Worm (Caenorhabditis elegans): ENCODE data around the gene Y105C5B.25.

Gene Y105C5B.25

DNA sequence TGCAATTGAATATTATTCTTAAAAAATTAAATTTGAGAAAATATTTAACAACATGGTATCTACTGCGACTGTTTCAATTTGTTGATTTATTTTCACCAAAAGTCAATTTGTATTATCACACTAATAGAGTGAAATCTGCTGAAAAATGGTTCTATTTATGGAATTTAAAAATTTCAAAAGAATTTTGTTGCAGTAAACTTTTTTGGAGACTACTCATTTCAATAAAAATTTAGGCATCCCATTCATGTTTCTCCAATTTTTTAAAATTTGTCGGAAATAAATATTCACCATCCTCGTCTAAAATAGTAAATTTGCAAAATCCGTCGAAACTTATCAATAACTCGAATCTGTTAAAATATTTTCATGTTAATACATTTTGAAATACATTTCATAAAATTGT lies 39.1 kb upstream of the Y105C5B.25 start:
- 0 out of 2 replicates have a peak, but pooled peaks have one; percentile 20 for TF ChIP-seq snpc-1.2 (GFP tag; IDR thresholded peaks at IDR 0.05)
- no peak for TF ChIP-seq tra-1 (GFP tag; IDR thresholded peaks at IDR 0.05)

DNA sequence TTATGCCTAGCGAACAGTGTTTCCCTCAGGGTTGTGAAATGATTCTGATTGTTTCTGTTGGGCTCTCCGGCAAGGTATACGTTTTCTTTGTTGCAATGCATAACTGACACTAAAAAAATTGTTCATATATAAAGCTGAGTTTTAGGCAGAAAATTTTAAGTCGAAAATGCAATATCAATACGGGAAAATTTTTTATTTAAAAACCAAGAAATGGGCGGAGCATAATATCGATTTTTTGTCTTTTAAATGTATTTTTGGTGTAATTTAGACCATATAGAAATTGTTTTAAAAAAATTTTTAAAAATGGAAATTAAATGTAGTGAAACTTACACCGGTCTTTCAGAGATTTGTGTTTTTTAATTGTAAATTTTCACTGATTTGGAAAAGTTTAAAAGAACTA lies 37.6 kb upstream of the Y105C5B.25 start, which contains the start of gene Y105C5B.1413:
TSS of gene Y105C5B.1413 (minus strand) at position 101 of the 400 bp plus-strand sequence.
- TF ChIP-seq hlh-30 (tag; optimal IDR thresholded peaks at IDR 0.05; ENCODE audit: insufficient read depth), result no peak
- no peak for TF ChIP-seq snpc-1.2 (GFP tag; IDR thresholded peaks at IDR 0.05)
- TF ChIP-seq pha-4 (GFP tag; IDR thresholded peaks at IDR 0.05), result no peak
- no peak for TF ChIP-seq pha-4 (tag; optimal IDR thresholded peaks at IDR 0.05)
- TF ChIP-seq zfp-3 (GFP tag; conservative IDR thresholded peaks at IDR 0.05), result no peak
- no peak for TF ChIP-seq nhr-77 (tag; optimal IDR thresholded peaks at IDR 0.05)
- TF ChIP-seq unc-39 (tag; optimal IDR thresholded peaks at IDR 0.05), result no peak
- no peak for TF ChIP-seq ctbp-1 (GFP tag; IDR thresholded peaks at IDR 0.05)
- no peak for TF ChIP-seq hif-1 (tag; optimal IDR thresholded peaks at IDR 0.05)
- TF ChIP-seq fkh-10 (GFP tag; optimal IDR thresholded peaks at IDR 0.05), result no peak
- TF ChIP-seq F49E8.2 (tag; optimal IDR thresholded peaks at IDR 0.05; ENCODE audit: borderline replicate concordance), result no peak
- no peak for TF ChIP-seq dve-1 (tag; optimal IDR thresholded peaks at IDR 0.05; ENCODE audit: insufficient read depth)
- TF ChIP-seq madf-5 (GFP tag; IDR thresholded peaks at IDR 0.05), result no peak
- TF ChIP-seq daf-12 (tag; optimal IDR thresholded peaks at IDR 0.05), result no peak

DNA sequence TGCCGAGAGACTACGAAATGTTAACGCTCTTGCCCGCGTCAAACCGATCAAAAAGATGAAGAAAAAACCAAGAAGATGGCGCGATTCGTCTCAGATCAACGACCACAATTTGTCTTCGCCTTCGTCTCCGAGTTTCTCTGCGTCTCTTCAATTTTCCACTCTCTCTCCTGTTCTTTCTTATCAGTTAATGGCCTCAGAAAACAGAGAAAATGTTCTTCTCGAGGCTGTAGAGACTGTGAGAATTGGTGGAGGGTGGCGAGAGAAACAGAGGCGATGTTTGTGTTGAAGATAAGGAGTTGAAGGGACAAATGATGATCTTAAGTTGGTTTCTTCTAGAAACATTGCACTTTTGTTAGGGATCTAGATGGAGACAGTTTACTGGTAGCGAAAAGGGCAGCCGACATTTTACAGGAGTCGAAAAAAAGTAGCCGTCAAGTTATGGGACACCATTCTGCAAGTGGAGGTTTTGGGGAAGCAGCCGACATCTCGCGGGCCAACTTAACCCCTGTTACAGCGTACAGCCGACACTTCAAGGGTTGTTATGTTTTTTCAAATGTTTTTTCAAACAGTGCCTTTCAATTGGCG lies 34.0 kb upstream of the Y105C5B.25 start:
- TF ChIP-seq ZK337.2 (GFP tag; IDR thresholded peaks at IDR 0.05) (no peak), nhr-25 (tag; optimal IDR thresholded peaks at IDR 0.05; ENCODE audit: borderline replicate concordance, insufficient read depth) (peak; percentile 32), lin-13 (GFP tag; optimal IDR thresholded peaks at IDR 0.05) (peak; percentile 78), T26A8.4 (GFP tag; IDR thresholded peaks at IDR 0.05) (no peak), rbr-2 (tag; optimal IDR thresholded peaks at IDR 0.05) (peak; percentile 20), ztf-11 (tag; optimal IDR thresholded peaks at IDR 0.05) (no peak), madf-9 (GFP tag; conservative IDR thresholded peaks at IDR 0.05) (no peak), snpc-4 (tag; optimal IDR thresholded peaks at IDR 0.05) (peak; percentile 53), dpl-1 (GFP tag; optimal IDR thresholded peaks at IDR 0.05) (peak; percentile 17), duxl-1 (tag; optimal IDR thresholded peaks at IDR 0.05; ENCODE audit: poor library complexity) (peak; percentile 68), ama-1 (optimal IDR thresholded peaks at IDR 0.05) (no peak), daf-19 (GFP tag; conservative IDR thresholded peaks at IDR 0.05) (no peak), egl-27 (tag; optimal IDR thresholded peaks at IDR 0.05) (no peak), Y75B8A.6 (GFP tag; IDR thresholded peaks at IDR 0.05) (no peak), set-16 (GFP tag; IDR thresholded peaks at IDR 0.05) (no peak), spr-1 (tag; optimal IDR thresholded peaks at IDR 0.05) (peak; percentile 27), nhr-42 (GFP tag; IDR thresholded peaks at IDR 0.05) (no peak), nhr-102 (tag; optimal IDR thresholded peaks at IDR 0.05) (peak; percentile 89), ceh-28 (tag; optimal IDR thresholded peaks at IDR 0.05) (no peak), daf-16 (GFP tag; optimal IDR thresholded peaks at IDR 0.05) (peak; percentile 42 to 65), daf-16 (tag; optimal IDR thresholded peaks at IDR 0.05) (peak; percentile 92), tag-97 (GFP tag; IDR thresholded peaks at IDR 0.05) (no peak), F10B5.3 (tag; optimal IDR thresholded peaks at IDR 0.05) (no peak), nhr-76 (tag; optimal IDR thresholded peaks at IDR 0.05) (no peak), hlh-11 (tag; optimal IDR thresholded peaks at IDR 0.05) (peak; percentile 96), fkh-10 (GFP tag; optimal IDR thresholded peaks at IDR 0.05) (no peak), F26F4.8 (GFP tag; conservative IDR thresholded peaks at IDR 0.05) (no peak), zfp-2 (tag; optimal IDR thresholded peaks at IDR 0.05) (no peak), ztf-7 (tag; optimal IDR thresholded peaks at IDR 0.05) (no peak), Y5F2A.4 (GFP tag; optimal IDR thresholded peaks at IDR 0.05) (no peak), saeg-2 (GFP tag; IDR thresholded peaks at IDR 0.05) (no peak), dve-1 (tag; optimal IDR thresholded peaks at IDR 0.05; ENCODE audit: insufficient read depth) (peak; percentile 95), nhr-48 (tag; optimal IDR thresholded peaks at IDR 0.05) (peak; percentile 94), mdt-29 (GFP tag; IDR thresholded peaks at IDR 0.05) (no peak), tra-1 (GFP tag; IDR thresholded peaks at IDR 0.05) (no peak; the same call in none of the 2 replicates)
